Fruit fly (Drosophila melanogaster): ENCODE measurements around the gene Oga.

Gene Oga

dm6 chr3R:21263177-21263576 is 44.3 kb downstream of the Oga start (continued):
- TF ChIP-seq vvl (GFP tag; IDR thresholded peaks at IDR 0.05) (peak; percentile 47; the same call in 1 of the 2 replicates), CG18262 (tag; optimal IDR thresholded peaks at IDR 0.05) (no peak), Lhr (GFP tag; optimal IDR thresholded peaks at IDR 0.05) (peak; percentile 23), CG17328 (GFP tag; IDR thresholded peaks at IDR 0.05) (0 out of 2 replicates have a peak, but pooled peaks have one; percentile 44), CG16863 (GFP tag; optimal IDR thresholded peaks at IDR 0.05) (no peak), CG8944 (GFP tag; optimal IDR thresholded peaks at IDR 0.05) (no peak), CG33557 (GFP tag; optimal IDR thresholded peaks at IDR 0.05) (peak; percentile 27), pum (GFP tag; optimal IDR thresholded peaks at IDR 0.05) (no peak), CG4328 (GFP tag; optimal IDR thresholded peaks at IDR 0.05) (no peak), kay (GFP tag; optimal IDR thresholded peaks at IDR 0.05) (no peak), CG3847 (GFP tag; IDR thresholded peaks at IDR 0.05) (no peak; the same call in 1 of the 2 replicates), sens (GFP tag) (peak; percentile 78), CG10267 (tag; optimal IDR thresholded peaks at IDR 0.05) (peak; percentile 6), CG6689 (GFP tag; IDR thresholded peaks at IDR 0.05) (0 out of 2 replicates have a peak, but pooled peaks have one; percentile 18), ERR (GFP tag; optimal IDR thresholded peaks at IDR 0.05) (no peak), Vsx1 (GFP tag; optimal IDR thresholded peaks at IDR 0.05) (peak; percentile 31), CG13424 (tag; optimal IDR thresholded peaks at IDR 0.05) (no peak), nmo (GFP tag; optimal IDR thresholded peaks at IDR 0.05) (peak; percentile 10), CG7357 (GFP tag; IDR thresholded peaks at IDR 0.05) (no peak), ken (GFP tag; IDR thresholded peaks at IDR 0.05) (0 out of 3 replicates have a peak, but pooled peaks have one; percentile 44), Mrtf (GFP tag; IDR thresholded peaks at IDR 0.05) (0 out of 3 replicates have a peak, but pooled peaks have one; percentile 6), Meics (GFP tag; optimal IDR thresholded peaks at IDR 0.05) (peak; percentile 43), CG7987 (GFP tag; optimal IDR thresholded peaks at IDR 0.05) (peak; percentile 48), Ptx1 (GFP tag; IDR thresholded peaks at IDR 0.05) (no peak), Sry-δ (GFP tag; optimal IDR thresholded peaks at IDR 0.05) (no peak), CG10565 (GFP tag; optimal IDR thresholded peaks at IDR 0.05) (no peak), CG12236 (GFP tag; optimal IDR thresholded peaks at IDR 0.05) (no peak), ase (GFP tag; IDR thresholded peaks at IDR 0.05) (peak; percentile 63; the same call in 2 of the 3 replicates), CG11247 (GFP tag; IDR thresholded peaks at IDR 0.05) (peak; percentile 47), CG14050 (GFP tag; IDR thresholded peaks at IDR 0.05) (no peak), CG12219 (GFP tag; optimal IDR thresholded peaks at IDR 0.05) (peak; percentile 27), zfh2 (GFP tag; optimal IDR thresholded peaks at IDR 0.05) (no peak), CG4360 (GFP tag; IDR thresholded peaks at IDR 0.05) (peak; percentile 28; the same call in 1 of the 2 replicates), onecut (GFP tag; IDR thresholded peaks at IDR 0.05) (peak; percentile 47), twi (tag; optimal IDR thresholded peaks at IDR 0.05) (no peak), wek (GFP tag; optimal IDR thresholded peaks at IDR 0.05) (peak; percentile 35), Sox102F (GFP tag; optimal IDR thresholded peaks at IDR 0.05) (peak; percentile 30), zfh1 (GFP tag; IDR thresholded peaks at IDR 0.05) (peak; percentile 53; the same call in 2 of the 3 replicates), CG14710 (tag; optimal IDR thresholded peaks at IDR 0.05) (peak; percentile 12), CG6175 (GFP tag; IDR thresholded peaks at IDR 0.05) (no peak), caup (GFP tag; optimal IDR thresholded peaks at IDR 0.05; ENCODE audit: severe bottlenecking) (peak; percentile 31), CG9727 (GFP tag; optimal IDR thresholded peaks at IDR 0.05) (peak; percentile 44), fd3F (GFP tag; optimal IDR thresholded peaks at IDR 0.05) (peak; percentile 22), run (tag; optimal IDR thresholded peaks at IDR 0.05) (no peak), tna (GFP tag; IDR thresholded peaks at IDR 0.05; ENCODE audit: partially characterized antibody) (no peak), E2f1 (GFP tag; IDR thresholded peaks at IDR 0.05) (no peak), dmrt99B (tag; optimal IDR thresholded peaks at IDR 0.05) (no peak), CG3838 (GFP tag; optimal IDR thresholded peaks at IDR 0.05) (no peak), Dek (tag; optimal IDR thresholded peaks at IDR 0.05) (no peak), CG15479 (GFP tag; optimal IDR thresholded peaks at IDR 0.05) (no peak), CG2712 (tag; optimal IDR thresholded peaks at IDR 0.05) (peak; percentile 4)
